Worm (Caenorhabditis elegans) whole organism, L1 larva: ENCODE results near the gene mcm-2.

Source experiments
- aha-1 ChIP-seq: fragments of 150-350 bp; optimal IDR thresholded peaks from 2 replicates; lab custom pipeline; 2014; ENCODE audit warnings: missing biosample characterization, missing genetic modification characterization
- ces-1 ChIP-seq: fragments of 150-350 bp; optimal IDR thresholded peaks from 2 replicates; lab custom pipeline; 2014; ENCODE audit warnings: missing biosample characterization, missing genetic modification reagents, missing genetic modification characterization
- fkh-10 ChIP-seq: sonication (generic microtip); optimal IDR thresholded peaks from 2 replicates; lab custom pipeline; 2017; ENCODE audit warnings: missing biosample characterization, missing genetic modification reagents, missing genetic modification characterization
- lin-13 ChIP-seq: fragments of 150-350 bp; optimal IDR thresholded peaks from 2 replicates; lab custom pipeline; 2014; ENCODE audit warnings: missing biosample characterization, missing genetic modification reagents, missing genetic modification characterization
- mep-1 ChIP-seq: fragments of 150-350 bp; optimal IDR thresholded peaks from 2 replicates; lab custom pipeline; 2014; ENCODE audit warnings: missing biosample characterization, missing genetic modification characterization
- nhr-237 ChIP-seq: fragments of 150-350 bp; optimal IDR thresholded peaks from 2 replicates; lab custom pipeline; 2014; ENCODE audit warnings: missing biosample characterization, missing genetic modification characterization
- nhr-90 ChIP-seq: sonication (generic microtip); optimal IDR thresholded peaks from 2 replicates; lab custom pipeline; 2016; ENCODE audit warnings: mild to moderate bottlenecking, missing genetic modification characterization, missing compliant biosample characterization; ENCODE audit not compliant: poor library complexity
- tbx-2 ChIP-seq: sonication (generic microtip); optimal IDR thresholded peaks from 2 replicates; lab custom pipeline; 2016; ENCODE audit warnings: missing genetic modification characterization, missing compliant biosample characterization
- unc-62 ChIP-seq: fragments of 150-350 bp; optimal IDR thresholded peaks from 2 replicates; lab custom pipeline; 2014; ENCODE audit warnings: missing biosample characterization, missing genetic modification reagents, missing genetic modification characterization
- unc-86 ChIP-seq: sonication (generic microtip); optimal IDR thresholded peaks from 2 replicates; lab custom pipeline; 2016; ENCODE audit warnings: missing genetic modification characterization, missing compliant biosample characterization

ce11 chrII:12055408-12056140 lies 49.1 kb upstream of the mcm-2 start:
- TF ChIP-seq aha-1 (no peak), unc-62 (GFP tag; lab: Kevin White, UChicago) (no peak), nhr-237 (no peak), mep-1 (no peak), tbx-2 (tag; lab: Kevin White, UChicago) (no peak), fkh-10 (GFP tag; lab: Kevin White, UChicago) (no peak), unc-86 (tag; lab: Kevin White, UChicago) (no peak), ces-1 (GFP tag; lab: Kevin White, UChicago) (no peak), lin-13 (GFP tag; lab: Kevin White, UChicago) (no peak), nhr-90 (tag; lab: Kevin White, UChicago) (no peak)
